Worm (Caenorhabditis elegans) whole organism, young adult: ENCODE measurements around the gene F47B8.18.
A peak's percentile ranks its signal among the peaks of the same experiment; 100 is the strongest.

Experiments used
- athp-1 ChIP-seq: sonication (generic microtip); optimal IDR thresholded peaks from 2 replicates; lab custom pipeline; 2017; ENCODE audit warnings: mild to moderate bottlenecking, missing genetic modification characterization, missing compliant biosample characterization
- attf-5 ChIP-seq: fragments of 200-800 bp; sonication (Bioruptor generic); optimal IDR thresholded peaks from 2 replicates; lab custom pipeline; 2018; ENCODE audit warnings: mild to moderate bottlenecking, missing genetic modification characterization, missing compliant biosample characterization
- ccch-3 ChIP-seq: fragments of 200-800 bp; sonication (Bioruptor generic); optimal IDR thresholded peaks from 2 replicates; lab custom pipeline; 2018; ENCODE audit warnings: mild to moderate bottlenecking, missing genetic modification characterization, missing compliant biosample characterization
- ceh-100 ChIP-seq: fragments of 200-800 bp; sonication (Bioruptor generic); IDR thresholded peaks from 2 replicates; pipeline ENCODE4 v1.3.6; 2022; ENCODE audit warnings: missing genetic modification reagents, missing genetic modification characterization, missing compliant biosample characterization
- ets-4 ChIP-seq: fragments of 200-800 bp; sonication (Bioruptor generic); optimal IDR thresholded peaks from 2 replicates; lab custom pipeline; 2018; ENCODE audit warnings: mild to moderate bottlenecking, missing genetic modification characterization, missing compliant biosample characterization
- hlh-12 ChIP-seq: sonication (generic microtip); optimal IDR thresholded peaks from 2 replicates; lab custom pipeline; 2016; ENCODE audit warnings: missing genetic modification characterization, missing compliant biosample characterization
- lin-35 ChIP-seq, 3 experiments: fragments of 150-350 bp in 2 of 3; sonication (generic microtip) in 1 of 3; optimal IDR thresholded peaks; 2 replicates each; lab custom pipeline; 2014 to 2018; ENCODE audit warnings: missing biosample characterization in 3 of 3, missing genetic modification characterization in 3 of 3, missing genetic modification reagents in 3 of 3
- sea-2 ChIP-seq: fragments of 200-800 bp; sonication (Bioruptor generic); IDR thresholded peaks from 2 replicates; pipeline ENCODE4 v1.3.6; 2022; ENCODE audit warnings: missing genetic modification characterization, missing compliant biosample characterization
- tlf-1 ChIP-seq: fragments of 200-800 bp; sonication (Bioruptor generic); optimal IDR thresholded peaks from 2 replicates; lab custom pipeline; 2018; ENCODE audit warnings: mild to moderate bottlenecking, missing genetic modification characterization, missing compliant biosample characterization
- unc-62 ChIP-seq: fragments of 150-350 bp; optimal IDR thresholded peaks from 2 replicates; lab custom pipeline; 2014; ENCODE audit warnings: missing biosample characterization, missing genetic modification reagents, missing genetic modification characterization
- ztf-22 ChIP-seq: fragments of 200-800 bp; sonication (Bioruptor generic); optimal IDR thresholded peaks from 2 replicates; lab custom pipeline; 2018; ENCODE audit warnings: mild to moderate bottlenecking, missing genetic modification characterization, moderate library complexity, missing compliant biosample characterization
- ztf-25 ChIP-seq: fragments of 200-800 bp; sonication (Bioruptor generic); IDR thresholded peaks from 2 replicates; pipeline ENCODE4 v1.3.6; 2022; ENCODE audit warnings: missing genetic modification reagents, missing genetic modification characterization, missing compliant biosample characterization

- no peak for TF ChIP-seq ccch-3 (GFP tag; lab: Kevin White, UChicago)
- TF ChIP-seq sea-2 (GFP tag; lab: Robert Waterston, UW), result no peak
- peak; percentile 66 for TF ChIP-seq tlf-1 (GFP tag; lab: Kevin White, UChicago)
- peak in 2 of 3 experiments; percentile 58 to 92 for TF ChIP-seq lin-35 (GFP tag; optimal IDR thresholded peaks at IDR 0.05; lab: Kevin White, UChicago)
- TF ChIP-seq ceh-100 (GFP tag; lab: Robert Waterston, UW), result peak; percentile 98
- peak; percentile 41 for TF ChIP-seq athp-1
- TF ChIP-seq hlh-12 (tag; lab: Kevin White, UChicago), result no peak
- no peak for TF ChIP-seq ets-4 (GFP tag; lab: Kevin White, UChicago)
- no peak for TF ChIP-seq ztf-22 (GFP tag; lab: Kevin White, UChicago)
- TF ChIP-seq attf-5 (GFP tag; lab: Kevin White, UChicago), result peak; percentile 87
- no peak for TF ChIP-seq unc-62 (GFP tag; lab: Kevin White, UChicago)
- TF ChIP-seq ztf-25 (GFP tag; lab: Robert Waterston, UW), result no peak
Observed at ce11 chrV:14347234-14347826, 22.1 kb upstream of the F47B8.18 start, which contains the start of gene cept-2.
